Worm (Caenorhabditis elegans): ENCODE results near the gene dhc-4.

The dhc-4 gene

ce11 chrIII:11007552-11008272 lies 38.0 kb downstream of the dhc-4 start, which contains the start of the genes fipr-17 and Y48A6B.3 (continued):
- TF ChIP-seq ama-1 (optimal IDR thresholded peaks at IDR 0.05) (no peak), pax-3 (tag; optimal IDR thresholded peaks at IDR 0.05) (peak; percentile 74), lin-14 (GFP tag; optimal IDR thresholded peaks at IDR 0.05) (peak; percentile 87), dpl-1 (GFP tag; optimal IDR thresholded peaks at IDR 0.05) (peak; percentile 99), lir-3 (tag; optimal IDR thresholded peaks at IDR 0.05; ENCODE audit: poor library complexity) (peak; percentile 76), nhr-19 (GFP tag; conservative IDR thresholded peaks at IDR 0.05) (peak; percentile 83), xbp-1 (tag; optimal IDR thresholded peaks at IDR 0.05) (peak; percentile 81)

- TF ChIP-seq elt-2 (tag; optimal IDR thresholded peaks at IDR 0.05): no peak
Observed at ce11 chrIII:11008869-11009268, 39.1 kb downstream of the dhc-4 start, which contains the start of gene exos-1. exos-1 (plus strand) TSS chrIII:11009043.

ce11 chrIII:11010597-11010996 lies 40.9 kb downstream of the dhc-4 start:
- TF ChIP-seq lin-14 (GFP tag; optimal IDR thresholded peaks at IDR 0.05): no peak
- no peak for TF ChIP-seq efl-1 (optimal IDR thresholded peaks at IDR 0.05)
- peak in 1 of 2 experiments; percentile 72 for TF ChIP-seq efl-1 (GFP tag; optimal IDR thresholded peaks at IDR 0.05 in 1 of 2)

ce11 chrIII:11012264-11012663 lies 42.5 kb downstream of the dhc-4 start, which contains the start of gene kvs-4:
kvs-4 (plus strand) TSS chrIII:11012564.
- TF ChIP-seq unc-62 (GFP tag; optimal IDR thresholded peaks at IDR 0.05) (no peak), ztf-11 (tag; optimal IDR thresholded peaks at IDR 0.05) (no peak), ceh-63 (GFP tag; optimal IDR thresholded peaks at IDR 0.05) (no peak), unc-130 (tag; optimal IDR thresholded peaks at IDR 0.05) (no peak), fkh-4 (tag; optimal IDR thresholded peaks at IDR 0.05; ENCODE audit: borderline replicate concordance) (no peak), ceh-82 (tag; optimal IDR thresholded peaks at IDR 0.05) (no peak), vab-15 (tag; optimal IDR thresholded peaks at IDR 0.05) (no peak), grh-1 (GFP tag; IDR thresholded peaks at IDR 0.05) (no peak), nhr-77 (tag; optimal IDR thresholded peaks at IDR 0.05) (no peak)

ce11 chrIII:11022278-11022677 lies 52.5 kb downstream of the dhc-4 start:
- TF ChIP-seq efl-1 (optimal IDR thresholded peaks at IDR 0.05) (no peak), efl-1 (GFP tag; optimal IDR thresholded peaks at IDR 0.05 in 1 of 2) (peak in 1 of 2 experiments; percentile 87), pax-3 (tag; optimal IDR thresholded peaks at IDR 0.05) (no peak)

DNA sequence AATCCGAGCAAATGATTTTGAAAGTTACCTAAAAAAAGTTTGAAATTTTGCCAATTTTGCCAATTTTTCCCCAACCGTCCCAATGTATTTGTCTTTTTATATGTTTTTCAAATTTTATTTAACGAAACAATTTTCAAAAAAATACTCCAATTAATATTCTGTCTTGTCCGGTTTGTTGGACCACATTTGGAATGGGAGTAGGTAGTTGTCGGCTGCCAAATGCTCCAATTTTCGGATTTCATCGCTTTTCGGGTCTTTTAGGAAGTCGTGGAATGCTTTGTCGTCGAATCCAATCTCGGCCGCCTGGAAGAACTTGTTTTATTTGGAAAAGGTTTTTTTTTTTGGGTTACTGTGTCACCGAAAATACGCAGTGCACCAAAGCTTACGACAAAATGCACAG lies 55.4 kb downstream of the dhc-4 start:
- TF ChIP-seq nhr-47 (tag; optimal IDR thresholded peaks at IDR 0.05) (no peak), hpl-2 (GFP tag; optimal IDR thresholded peaks at IDR 0.05) (no peak), grh-1 (GFP tag; IDR thresholded peaks at IDR 0.05) (no peak), nhr-19 (GFP tag; conservative IDR thresholded peaks at IDR 0.05) (no peak), sox-4 (tag; optimal IDR thresholded peaks at IDR 0.05) (no peak), zip-4 (GFP tag; optimal IDR thresholded peaks at IDR 0.05) (no peak)

DNA sequence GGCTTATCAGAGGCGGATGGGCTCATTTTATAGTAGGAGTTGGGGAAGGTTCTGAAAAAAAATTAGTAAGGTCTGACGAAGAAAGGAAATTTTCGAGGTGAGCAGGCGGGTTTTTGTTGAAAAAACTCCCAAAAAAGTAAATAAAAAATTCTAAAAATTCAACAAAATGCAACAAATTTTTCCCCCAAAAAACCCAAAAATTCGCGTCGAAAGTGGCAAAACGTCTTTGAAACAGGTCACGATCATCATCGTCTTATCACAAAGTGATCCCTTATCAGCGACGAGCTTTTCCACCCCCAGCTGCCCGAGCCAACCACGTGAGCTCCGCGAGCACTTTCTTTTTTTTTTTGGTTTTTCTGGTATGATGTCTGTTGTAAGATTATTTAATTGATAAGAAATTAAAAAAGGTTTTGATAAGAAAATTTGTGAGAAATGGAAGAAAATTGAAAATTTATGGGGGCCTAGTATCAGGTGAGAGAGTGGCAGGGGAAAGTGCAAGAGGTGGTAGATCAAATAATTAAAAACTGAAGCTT lies 56.8 kb downstream of the dhc-4 start, which contains the start of gene Y48A6B.7:
Y48A6B.7 (minus strand) TSS at position 51 of the 533 bp plus-strand sequence.
- no peak for TF ChIP-seq mab-9 (GFP tag; IDR thresholded peaks at IDR 0.05)
- TF ChIP-seq ces-1 (GFP tag; optimal IDR thresholded peaks at IDR 0.05): no peak
- TF ChIP-seq elt-2 (tag; optimal IDR thresholded peaks at IDR 0.05): peak; percentile 98
- no peak for TF ChIP-seq nhr-11 (tag; optimal IDR thresholded peaks at IDR 0.05)
- no peak for TF ChIP-seq F16B12.6 (tag; optimal IDR thresholded peaks at IDR 0.05)
- no peak for TF ChIP-seq mep-1 (tag; optimal IDR thresholded peaks at IDR 0.05)
- TF ChIP-seq fkh-8 (tag; optimal IDR thresholded peaks at IDR 0.05): no peak
- no peak for TF ChIP-seq efl-1 (optimal IDR thresholded peaks at IDR 0.05)
- TF ChIP-seq efl-1 (GFP tag; optimal IDR thresholded peaks at IDR 0.05 in 1 of 2): peak in 1 of 2 experiments; percentile 88
- TF ChIP-seq nhr-71 (tag; optimal IDR thresholded peaks at IDR 0.05): peak; percentile 51
- TF ChIP-seq tlp-1 (tag; optimal IDR thresholded peaks at IDR 0.05): peak; percentile 0
- peak; percentile 32 for TF ChIP-seq jun-1 (tag; optimal IDR thresholded peaks at IDR 0.05)
- no peak for TF ChIP-seq irx-1 (tag; optimal IDR thresholded peaks at IDR 0.05)
- TF ChIP-seq lsy-2 (tag; optimal IDR thresholded peaks at IDR 0.05): peak in 1 of 2 experiments; percentile 24
- TF ChIP-seq blmp-1 (tag; optimal IDR thresholded peaks at IDR 0.05): no peak
- TF ChIP-seq vab-15 (tag; optimal IDR thresholded peaks at IDR 0.05): no peak
- TF ChIP-seq C04F5.9 (tag; optimal IDR thresholded peaks at IDR 0.05): no peak
- peak in 1 of 2 experiments; percentile 51 for TF ChIP-seq lin-35 (GFP tag; optimal IDR thresholded peaks at IDR 0.05)
- TF ChIP-seq nhr-90 (tag; optimal IDR thresholded peaks at IDR 0.05; ENCODE audit: poor library complexity): peak; percentile 60
